Fruit fly (Drosophila melanogaster): ENCODE measurements around the gene CG32054.

Gene CG32054

DNA sequence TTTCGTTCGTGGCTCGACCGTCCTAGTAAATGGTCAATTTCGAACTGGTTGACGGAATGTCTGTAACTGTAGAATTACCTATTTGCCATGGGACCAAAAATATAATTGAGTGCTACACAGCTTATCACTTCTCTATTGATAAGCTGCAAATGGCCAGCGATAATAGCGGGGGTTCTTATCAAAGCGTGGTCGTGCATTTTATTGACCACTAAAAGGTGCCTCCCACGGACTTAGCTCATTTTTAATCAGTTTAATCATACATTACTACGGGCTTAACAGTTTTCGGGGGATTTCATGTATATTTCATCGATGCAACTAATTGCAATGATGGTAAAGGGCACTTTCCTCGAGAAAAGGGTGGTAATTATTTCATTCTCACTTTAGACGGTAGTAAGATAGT is at the start of gene CG32054:
TSS of gene CG32054 (minus strand) at position 17 of the 400 bp plus-strand sequence.
- no peak for TF ChIP-seq psq (optimal IDR thresholded peaks at IDR 0.05)
- TF ChIP-seq EcR (GFP tag; optimal IDR thresholded peaks at IDR 0.05): no peak

DNA sequence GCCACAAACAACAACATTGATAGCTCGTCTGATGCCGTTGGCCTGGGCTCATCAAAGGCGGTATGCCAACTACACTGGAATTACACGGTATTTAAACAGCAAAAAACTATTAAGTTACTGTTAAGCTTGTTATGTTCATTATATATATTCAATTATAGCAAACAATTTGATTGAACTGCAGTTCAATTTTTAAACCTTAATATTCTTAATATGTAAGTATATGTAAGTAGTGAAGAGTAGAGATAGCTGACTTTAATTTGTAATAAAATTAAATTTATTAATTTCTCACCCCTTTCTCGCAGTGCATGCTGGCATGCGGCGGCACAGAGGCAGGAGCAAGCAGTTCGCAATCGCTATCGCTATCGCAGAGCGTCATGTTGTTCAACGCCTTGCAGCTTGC is 15.8 kb upstream of the CG32054 start:
- TF ChIP-seq EcR (GFP tag; optimal IDR thresholded peaks at IDR 0.05): no peak
- TF ChIP-seq pan (optimal IDR thresholded peaks at IDR 0.05): no peak
- TF ChIP-seq Dll (optimal IDR thresholded peaks at IDR 0.05): no peak
- TF ChIP-seq CG8478 (optimal IDR thresholded peaks at IDR 0.05): no peak
- TF ChIP-seq psq (optimal IDR thresholded peaks at IDR 0.05): no peak
- no peak for TF ChIP-seq usp (GFP tag; optimal IDR thresholded peaks at IDR 0.05)

DNA sequence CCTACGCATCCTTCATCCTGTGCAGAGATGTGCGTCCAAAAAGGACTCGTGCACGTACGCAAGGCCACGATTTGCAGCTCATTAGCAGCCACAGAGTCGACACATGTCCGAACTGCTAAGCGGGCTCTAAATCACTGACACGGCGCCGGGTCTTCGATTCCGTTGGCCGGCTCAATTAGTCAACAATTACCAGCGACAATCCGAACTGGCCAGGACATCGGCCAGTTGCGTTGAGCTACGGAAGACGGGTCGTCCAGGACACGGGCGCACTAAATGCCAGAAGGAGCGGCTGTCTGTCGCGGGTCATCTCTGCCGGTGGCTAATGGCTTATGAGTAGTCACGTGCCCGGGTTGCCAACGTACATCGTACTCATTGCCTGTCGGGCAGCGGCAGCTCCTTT is 11.3 kb upstream of the CG32054 start:
- TF ChIP-seq EcR (GFP tag; optimal IDR thresholded peaks at IDR 0.05) (no peak), usp (GFP tag; optimal IDR thresholded peaks at IDR 0.05) (no peak), psq (optimal IDR thresholded peaks at IDR 0.05) (no peak), Dll (optimal IDR thresholded peaks at IDR 0.05) (no peak), pan (optimal IDR thresholded peaks at IDR 0.05) (no peak), CG8478 (optimal IDR thresholded peaks at IDR 0.05) (no peak)

DNA sequence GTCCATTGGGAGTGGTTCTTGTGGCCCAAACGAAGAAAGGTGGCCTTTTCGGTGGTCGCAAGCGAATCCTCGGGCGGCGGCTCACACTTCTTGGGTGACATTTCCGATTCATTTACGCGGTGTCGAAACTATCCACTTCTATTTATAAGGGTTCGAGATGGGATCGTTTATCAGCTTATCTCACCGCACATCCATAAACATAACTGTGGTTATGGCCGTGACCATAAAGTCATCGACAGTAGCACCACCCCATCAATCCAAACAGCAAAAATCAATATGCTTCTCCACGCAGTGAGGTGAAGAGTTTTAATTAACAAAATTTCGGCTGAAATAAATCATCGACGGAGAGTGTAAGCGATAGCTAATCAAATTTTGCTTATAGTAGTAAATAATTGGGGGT is 6.2 kb upstream of the CG32054 start, which contains the start of gene CG42826:
TSS of gene CG42826 (minus strand) at position 101 of the 400 bp plus-strand sequence.
- TF ChIP-seq EcR (GFP tag; optimal IDR thresholded peaks at IDR 0.05) (no peak), pan (optimal IDR thresholded peaks at IDR 0.05) (no peak), CG8478 (optimal IDR thresholded peaks at IDR 0.05) (no peak), psq (optimal IDR thresholded peaks at IDR 0.05) (no peak), Dll (optimal IDR thresholded peaks at IDR 0.05) (no peak), usp (GFP tag; optimal IDR thresholded peaks at IDR 0.05) (no peak)

DNA sequence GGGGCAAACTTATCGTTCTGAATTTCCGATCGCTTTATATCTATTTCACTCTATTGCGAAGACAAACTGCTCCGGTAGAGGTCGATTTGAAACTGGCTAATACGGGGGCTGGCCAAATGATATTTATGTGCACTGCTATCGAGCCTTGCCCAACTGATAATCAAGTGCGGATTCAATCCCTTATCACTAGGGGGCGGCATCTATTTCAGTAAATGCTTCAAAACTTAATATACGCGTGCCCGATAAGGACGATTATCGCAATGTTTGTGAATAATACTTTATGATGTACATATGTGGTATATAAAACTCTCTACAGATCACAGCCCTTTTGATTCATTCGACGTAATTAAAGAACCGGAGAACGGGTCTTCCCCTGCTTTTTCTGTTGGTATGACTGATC is 3.5 kb upstream of the CG32054 start, which contains the start of gene Srg2:
TSS of gene Srg2 (minus strand) at position 101 of the 400 bp plus-strand sequence.
- no peak for TF ChIP-seq usp (GFP tag; optimal IDR thresholded peaks at IDR 0.05)
- no peak for TF ChIP-seq psq (optimal IDR thresholded peaks at IDR 0.05)
- no peak for TF ChIP-seq CG8478 (optimal IDR thresholded peaks at IDR 0.05)
- no peak for TF ChIP-seq pan (optimal IDR thresholded peaks at IDR 0.05)
- TF ChIP-seq EcR (GFP tag; optimal IDR thresholded peaks at IDR 0.05): no peak
- no peak for TF ChIP-seq Dll (optimal IDR thresholded peaks at IDR 0.05)

DNA sequence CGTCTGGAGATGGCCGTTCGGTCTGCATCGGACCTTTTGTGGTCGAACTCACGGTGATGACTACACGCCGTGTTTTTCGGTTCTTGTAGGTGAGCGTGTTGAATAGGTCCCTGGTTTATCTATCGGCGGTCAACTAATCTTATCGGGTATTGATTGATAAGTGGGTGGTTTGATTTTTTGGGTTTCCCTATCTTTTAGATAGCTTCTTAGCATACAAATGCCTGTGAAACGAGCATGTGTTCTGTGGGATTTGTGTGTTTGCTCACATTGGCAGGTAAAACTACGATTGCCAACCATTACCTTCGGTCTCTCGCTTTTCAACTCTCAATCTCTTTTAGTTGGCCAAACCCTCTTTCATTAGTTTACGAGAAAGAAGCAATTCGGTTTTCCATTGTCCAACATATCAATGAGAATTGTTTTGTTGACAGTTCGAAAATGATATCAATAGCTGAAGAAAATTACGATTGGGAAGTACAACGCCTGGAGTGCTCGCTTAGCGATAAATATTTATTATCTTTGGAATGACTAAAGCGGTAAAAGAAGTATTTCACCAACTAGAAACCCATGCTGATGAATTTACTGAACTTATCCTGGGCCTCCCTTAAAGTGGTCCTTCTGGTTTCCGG is 2.1 kb downstream of the CG32054 start, which contains the start of gene CG32053:
TSS of gene CG32053 (minus strand) at position 69 of the 626 bp plus-strand sequence.
- TF ChIP-seq CG8478 (optimal IDR thresholded peaks at IDR 0.05) (no peak), pan (optimal IDR thresholded peaks at IDR 0.05) (no peak), psq (optimal IDR thresholded peaks at IDR 0.05) (no peak), usp (GFP tag; optimal IDR thresholded peaks at IDR 0.05) (no peak), EcR (GFP tag; optimal IDR thresholded peaks at IDR 0.05) (no peak), Dll (optimal IDR thresholded peaks at IDR 0.05) (no peak)

- TF ChIP-seq Dll (optimal IDR thresholded peaks at IDR 0.05) (no peak), CG8478 (optimal IDR thresholded peaks at IDR 0.05) (no peak), psq (optimal IDR thresholded peaks at IDR 0.05) (no peak), usp (GFP tag; optimal IDR thresholded peaks at IDR 0.05) (no peak), EcR (GFP tag; optimal IDR thresholded peaks at IDR 0.05) (no peak), pan (optimal IDR thresholded peaks at IDR 0.05) (no peak)
These were observed 4.9 kb downstream of the CG32054 start, which contains the start of gene CG14160 for dm6 chr3L:10089350-10090266. TSS of gene CG14160 (minus strand) at chr3L:10089400.

dm6 chr3L:10088415-10088814 is 6.1 kb downstream of the CG32054 start:
- TF ChIP-seq psq (optimal IDR thresholded peaks at IDR 0.05): no peak
- no peak for TF ChIP-seq CG8478 (optimal IDR thresholded peaks at IDR 0.05)
- TF ChIP-seq pan (optimal IDR thresholded peaks at IDR 0.05): no peak
- no peak for TF ChIP-seq Dll (optimal IDR thresholded peaks at IDR 0.05)

DNA sequence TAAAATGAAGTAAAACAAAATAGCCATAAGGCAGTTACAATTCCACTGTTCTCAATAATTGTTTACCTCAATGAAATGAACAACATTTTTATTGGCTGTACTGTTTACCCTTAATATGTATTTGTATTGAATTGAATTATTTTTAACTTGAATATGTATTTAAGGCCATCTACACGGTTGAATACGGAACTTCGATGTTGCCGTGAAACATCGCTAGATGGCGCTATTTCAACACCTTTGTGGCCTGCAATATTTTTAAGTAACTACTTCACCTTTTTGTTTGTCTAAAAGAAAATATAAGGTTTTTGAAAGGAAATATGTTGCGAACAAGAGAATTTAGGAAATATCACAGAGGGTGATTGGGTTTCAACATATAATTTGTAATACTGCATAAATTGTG is 16.0 kb downstream of the CG32054 start:
- TF ChIP-seq CG8478 (optimal IDR thresholded peaks at IDR 0.05): no peak
- TF ChIP-seq Dll (optimal IDR thresholded peaks at IDR 0.05): no peak
- TF ChIP-seq usp (GFP tag; optimal IDR thresholded peaks at IDR 0.05): no peak
- no peak for TF ChIP-seq EcR (GFP tag; optimal IDR thresholded peaks at IDR 0.05)
- no peak for TF ChIP-seq pan (optimal IDR thresholded peaks at IDR 0.05)
- no peak for TF ChIP-seq psq (optimal IDR thresholded peaks at IDR 0.05)

DNA sequence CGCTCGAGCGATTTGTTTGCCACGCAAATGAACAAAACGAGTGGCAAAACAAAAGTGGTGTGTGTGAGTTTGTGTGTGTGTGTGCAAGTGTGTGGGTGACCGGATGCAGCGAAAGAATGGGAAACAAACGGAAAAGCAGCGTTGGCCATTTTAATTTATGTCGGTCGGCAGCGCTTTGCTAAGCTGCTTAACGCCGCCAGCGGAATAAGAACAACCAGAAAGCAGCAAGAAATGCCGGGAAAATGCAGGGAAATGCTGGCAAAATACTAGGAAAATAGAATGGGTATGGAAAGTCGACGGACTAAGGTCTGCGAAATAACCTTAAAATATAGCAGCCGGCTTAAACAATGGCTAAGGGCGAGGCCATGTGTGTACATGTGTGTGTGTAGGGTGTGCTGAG is 42.0 kb downstream of the CG32054 start:
- TF ChIP-seq psq (optimal IDR thresholded peaks at IDR 0.05) (no peak), CG8478 (optimal IDR thresholded peaks at IDR 0.05) (no peak), Dll (optimal IDR thresholded peaks at IDR 0.05) (no peak), usp (GFP tag; optimal IDR thresholded peaks at IDR 0.05) (no peak)
